Fruit fly (Drosophila melanogaster) whole organism, embryonic: ENCODE data around the gene spg.

Experiments
- Antp ChIP-seq: fragments of 200-800 bp; sonication (Bioruptor generic); optimal IDR thresholded peaks from 3 replicates; lab custom pipeline; 2016; ENCODE audit warnings: missing biosample characterization, missing genetic modification characterization
- BEAF-32 ChIP-seq: fragments of 200-800 bp; sonication (Bioruptor generic); optimal IDR thresholded peaks from 3 replicates; lab custom pipeline; 2017; ENCODE audit warnings: missing biosample characterization, missing genetic modification characterization, mild to moderate bottlenecking, moderate library complexity, missing genetic modification reagents
- CG10209 ChIP-seq: fragments of 200-800 bp; sonication (Bioruptor generic); optimal IDR thresholded peaks from 3 replicates; lab custom pipeline; 2017; ENCODE audit warnings: missing biosample characterization, mild to moderate bottlenecking, missing genetic modification characterization, missing genetic modification reagents
- CG10321 ChIP-seq: fragments of 200-800 bp; sonication (Bioruptor generic); IDR thresholded peaks from 2 replicates; pipeline ENCODE4 v1.3.6; 2022; ENCODE audit warnings: missing biosample characterization, missing genetic modification characterization
- CG11247 ChIP-seq: fragments of 200-800 bp; sonication (Bioruptor generic); IDR thresholded peaks from 2 replicates; pipeline ENCODE4 v1.3.6; 2022; ENCODE audit warnings: missing biosample characterization, missing genetic modification characterization
- CG11560 ChIP-seq: fragments of 200-800 bp; sonication (Bioruptor generic); IDR thresholded peaks from 3 replicates; pipeline ENCODE4 v1.3.6; 2022; ENCODE audit warnings: missing biosample characterization, missing genetic modification characterization
- CG14965 ChIP-seq: fragments of 200-800 bp; sonication (Bioruptor generic); optimal IDR thresholded peaks from 2 replicates; lab custom pipeline; 2016; ENCODE audit warnings: missing biosample characterization, missing genetic modification characterization, borderline replicate concordance
- CG15269 ChIP-seq: fragments of 200-800 bp; sonication (Bioruptor generic); optimal IDR thresholded peaks from 2 replicates; lab custom pipeline; 2018; ENCODE audit warnings: missing biosample characterization, mild to moderate bottlenecking, missing genetic modification characterization, moderate library complexity
- CG16863 ChIP-seq: fragments of 200-800 bp; sonication (Bioruptor generic); optimal IDR thresholded peaks from 3 replicates; lab custom pipeline; 2016; ENCODE audit warnings: missing biosample characterization, missing genetic modification characterization
- CG17328 ChIP-seq: fragments of 200-800 bp; sonication (Bioruptor generic); IDR thresholded peaks from 2 replicates; pipeline ENCODE4 v1.3.6; 2022; ENCODE audit warnings: missing biosample characterization, missing genetic modification characterization
- CG2202 ChIP-seq: fragments of 200-800 bp; sonication (Bioruptor generic); optimal IDR thresholded peaks from 2 replicates; lab custom pipeline; 2018; ENCODE audit warnings: missing biosample characterization, mild to moderate bottlenecking, missing genetic modification characterization
- CG2678 ChIP-seq: fragments of 200-800 bp; sonication (Bioruptor generic); optimal IDR thresholded peaks from 3 replicates; lab custom pipeline; 2019; ENCODE audit warnings: missing biosample characterization, mild to moderate bottlenecking, missing genetic modification characterization, moderate library complexity
- CG3065 ChIP-seq: fragments of 200-800 bp; sonication (Bioruptor generic); optimal IDR thresholded peaks from 2 replicates; lab custom pipeline; 2016; ENCODE audit warnings: missing biosample characterization, missing genetic modification characterization
- CG31388 ChIP-seq: fragments of 200-800 bp; sonication (Bioruptor generic); optimal IDR thresholded peaks from 2 replicates; lab custom pipeline; 2016; ENCODE audit warnings: missing biosample characterization, missing genetic modification characterization
- CG32772 ChIP-seq: fragments of 200-800 bp; sonication (Bioruptor generic); IDR thresholded peaks from 2 replicates; pipeline ENCODE4 v1.3.6; 2022; ENCODE audit warnings: missing biosample characterization, missing genetic modification characterization
- CG4328 ChIP-seq: fragments of 200-800 bp; sonication (Bioruptor generic); optimal IDR thresholded peaks from 3 replicates; lab custom pipeline; 2017; ENCODE audit warnings: missing biosample characterization, missing genetic modification reagents, missing genetic modification characterization
- CG5953 ChIP-seq: fragments of 200-800 bp; sonication (Bioruptor generic); IDR thresholded peaks from 2 replicates; pipeline ENCODE4 v1.3.6; 2022; ENCODE audit warnings: missing biosample characterization, missing genetic modification characterization
- CG6272 ChIP-seq: fragments of 200-800 bp; sonication (Bioruptor generic); IDR thresholded peaks from 2 replicates; pipeline ENCODE4 v1.3.6; 2022; ENCODE audit warnings: missing biosample characterization, missing genetic modification characterization
- CG8089 ChIP-seq: fragments of 200-800 bp; sonication (Bioruptor generic); optimal IDR thresholded peaks from 3 replicates; lab custom pipeline; 2016; ENCODE audit warnings: missing biosample characterization, missing genetic modification characterization
- Camta ChIP-seq: fragments of 200-800 bp; sonication (Bioruptor generic); optimal IDR thresholded peaks from 2 replicates; lab custom pipeline; 2016; ENCODE audit warnings: missing biosample characterization, missing genetic modification characterization
- Chrac-16 ChIP-seq: fragments of 200-800 bp; sonication (Bioruptor generic); optimal IDR thresholded peaks from 3 replicates; lab custom pipeline; 2016; ENCODE audit warnings: missing biosample characterization, missing genetic modification characterization
- D19B ChIP-seq: fragments of 200-800 bp; sonication (Bioruptor generic); optimal IDR thresholded peaks from 2 replicates; lab custom pipeline; 2017; ENCODE audit warnings: missing biosample characterization, mild to moderate bottlenecking, missing genetic modification characterization
- Dad ChIP-seq: fragments of 200-800 bp; sonication (Bioruptor generic); optimal IDR thresholded peaks from 3 replicates; lab custom pipeline; 2016; ENCODE audit warnings: missing biosample characterization, missing genetic modification characterization
- Dip2 ChIP-seq: fragments of 200-800 bp; sonication (Bioruptor generic); IDR thresholded peaks from 2 replicates; pipeline ENCODE4 v1.3.6; 2022; ENCODE audit warnings: missing biosample characterization, missing genetic modification characterization
- Ets65A ChIP-seq: fragments of 200-800 bp; sonication (Bioruptor generic); peaks from one replicate; lab custom pipeline; 2016; ENCODE audit warnings: missing biosample characterization, missing genetic modification characterization
- H15 ChIP-seq: fragments of 200-800 bp; sonication (Bioruptor generic); IDR thresholded peaks from 3 replicates; pipeline ENCODE4 v1.3.6; 2022; ENCODE audit warnings: missing biosample characterization, missing genetic modification characterization
- H2.0 ChIP-seq: fragments of 200-800 bp; sonication (Bioruptor generic); IDR thresholded peaks from 2 replicates; pipeline ENCODE4 v1.3.6; 2022; ENCODE audit warnings: missing biosample characterization, missing genetic modification characterization
- Hey ChIP-seq: fragments of 200-800 bp; sonication (Bioruptor generic); optimal IDR thresholded peaks from 3 replicates; lab custom pipeline; 2018; ENCODE audit warnings: missing biosample characterization, mild to moderate bottlenecking, missing genetic modification characterization
- Jarid2 ChIP-seq: fragments of 200-800 bp; sonication (Bioruptor generic); optimal IDR thresholded peaks from 3 replicates; lab custom pipeline; 2017; ENCODE audit warnings: mild to moderate bottlenecking, missing biosample characterization, missing genetic modification reagents, missing genetic modification characterization
- Lim3 ChIP-seq: fragments of 200-800 bp; sonication (Bioruptor generic); IDR thresholded peaks from 2 replicates; pipeline ENCODE4 v1.3.6; 2022; ENCODE audit warnings: missing biosample characterization, missing genetic modification characterization
- NC2α ChIP-seq: fragments of 200-800 bp; sonication (Bioruptor generic); optimal IDR thresholded peaks from 2 replicates; lab custom pipeline; 2016; ENCODE audit warnings: missing biosample characterization, missing genetic modification characterization
- Nf-YA ChIP-seq: fragments of 200-800 bp; sonication (Bioruptor generic); IDR thresholded peaks from 2 replicates; pipeline ENCODE4 v1.3.6; 2022; ENCODE audit warnings: missing biosample characterization, missing genetic modification characterization
- Ptx1 ChIP-seq: fragments of 200-800 bp; sonication (Bioruptor generic); IDR thresholded peaks from 2 replicates; pipeline ENCODE4 v1.3.6; 2022; ENCODE audit warnings: missing biosample characterization, missing genetic modification characterization
- Six4 ChIP-seq: fragments of 200-800 bp; sonication (Bioruptor generic); optimal IDR thresholded peaks from 2 replicates; lab custom pipeline; 2016; ENCODE audit warnings: missing biosample characterization, missing genetic modification characterization
- Taf1 ChIP-seq: fragments of 200-800 bp; sonication (Bioruptor generic); IDR thresholded peaks from 2 replicates; pipeline ENCODE4 v1.3.6; 2022; ENCODE audit warnings: missing biosample characterization, missing genetic modification characterization
- corto ChIP-seq: fragments of 200-800 bp; sonication (Bioruptor generic); optimal IDR thresholded peaks from 2 replicates; lab custom pipeline; 2016; ENCODE audit warnings: missing biosample characterization, mild to moderate bottlenecking, missing genetic modification characterization, moderate library complexity
- crp ChIP-seq, 2 experiments: fragments of 200-800 bp; sonication (Bioruptor generic); optimal IDR thresholded peaks; 2 replicates in 1 of 2; 3 replicates in 1 of 2; lab custom pipeline; 2017; ENCODE audit warnings: missing biosample characterization in 2 of 2, missing genetic modification characterization in 2 of 2, mild to moderate bottlenecking in 1 of 2, moderate library complexity in 1 of 2
- hbn ChIP-seq: fragments of 200-800 bp; sonication (Bioruptor generic); IDR thresholded peaks from 2 replicates; pipeline ENCODE4 v1.3.6; 2022; ENCODE audit warnings: missing biosample characterization, missing genetic modification characterization; ENCODE audit not compliant: partially characterized antibody
- her ChIP-seq: fragments of 200-800 bp; sonication (Bioruptor generic); optimal IDR thresholded peaks from 2 replicates; lab custom pipeline; 2016; ENCODE audit warnings: missing biosample characterization, missing genetic modification characterization
- nau ChIP-seq: fragments of 200-800 bp; sonication (Bioruptor generic); optimal IDR thresholded peaks from 3 replicates; lab custom pipeline; 2017; ENCODE audit warnings: missing biosample characterization, mild to moderate bottlenecking, missing genetic modification characterization, missing genetic modification reagents
- pb ChIP-seq: fragments of 200-800 bp; sonication (Bioruptor generic); optimal IDR thresholded peaks from 3 replicates; lab custom pipeline; 2016; ENCODE audit warnings: missing biosample characterization, missing genetic modification characterization
- pho ChIP-seq: fragments of 200-800 bp; sonication (Bioruptor generic); optimal IDR thresholded peaks from 2 replicates; lab custom pipeline; 2016; ENCODE audit warnings: missing biosample characterization, missing genetic modification characterization
- pum ChIP-seq: fragments of 200-800 bp; sonication (Bioruptor generic); optimal IDR thresholded peaks from 2 replicates; lab custom pipeline; 2016; ENCODE audit warnings: missing biosample characterization, missing genetic modification characterization
- ranshi ChIP-seq: fragments of 200-800 bp; sonication (Bioruptor generic); IDR thresholded peaks from 2 replicates; pipeline ENCODE4 v1.3.6; 2022; ENCODE audit warnings: missing biosample characterization, missing genetic modification characterization
- run ChIP-seq: fragments of 200-800 bp; sonication (Bioruptor generic); optimal IDR thresholded peaks from 3 replicates; lab custom pipeline; 2018; ENCODE audit warnings: missing biosample characterization, mild to moderate bottlenecking, missing genetic modification characterization
- slbo ChIP-seq: fragments of 200-800 bp; sonication (Bioruptor generic); IDR thresholded peaks from 2 replicates; pipeline ENCODE4 v1.3.6; 2022; ENCODE audit warnings: missing biosample characterization, missing genetic modification characterization
- sqz ChIP-seq: fragments of 200-800 bp; sonication (Bioruptor generic); optimal IDR thresholded peaks from 3 replicates; lab custom pipeline; 2018; ENCODE audit warnings: missing biosample characterization, mild to moderate bottlenecking, missing genetic modification characterization
- tll ChIP-seq, 2 experiments: fragments of 200-800 bp in 1 of 2; fragments of >200 bp in 1 of 2; sonication (Bioruptor generic) in 1 of 2; optimal IDR thresholded peaks; 2 replicates each; lab custom pipeline; 2017 to 2019; ENCODE audit warnings: missing biosample characterization in 2 of 2, missing genetic modification characterization in 2 of 2, mild to moderate bottlenecking in 1 of 2, moderate library complexity in 1 of 2
- unpg ChIP-seq: fragments of 200-800 bp; sonication (Bioruptor generic); optimal IDR thresholded peaks from 3 replicates; lab custom pipeline; 2018; ENCODE audit warnings: missing biosample characterization, mild to moderate bottlenecking, missing genetic modification characterization, moderate library complexity
- wek ChIP-seq: fragments of 200-800 bp; sonication (Bioruptor generic); optimal IDR thresholded peaks from 3 replicates; lab custom pipeline; 2018; ENCODE audit warnings: missing biosample characterization, mild to moderate bottlenecking, missing genetic modification characterization, moderate library complexity
- yki ChIP-seq: fragments of >200 bp; optimal IDR thresholded peaks from 3 replicates; lab custom pipeline; 2018
- zfh2 ChIP-seq: fragments of 200-800 bp; sonication (Bioruptor generic); optimal IDR thresholded peaks from 2 replicates; lab custom pipeline; 2016; ENCODE audit warnings: missing biosample characterization, missing genetic modification characterization

The spg gene

dm6 chr3R:28859058-28859526 lies 14.0 kb downstream of the spg start, which contains the start of gene Inx3 (continued):
- TF ChIP-seq corto (GFP tag; lab: Kevin White, UChicago) (no peak), slbo (GFP tag; lab: Robert Waterston, UW) (no peak), Six4 (GFP tag; lab: Kevin White, UChicago) (no peak), CG31388 (GFP tag; lab: Kevin White, UChicago) (no peak), Camta (GFP tag; lab: Kevin White, UChicago) (no peak), CG8089 (GFP tag; lab: Kevin White, UChicago) (no peak), CG5953 (GFP tag; lab: Robert Waterston, UW) (no peak), tll (GFP tag; optimal IDR thresholded peaks at IDR 0.05; lab: Kevin White, UChicago) (no peak), Ptx1 (GFP tag; lab: Robert Waterston, UW) (no peak), pho (GFP tag; lab: Kevin White, UChicago) (no peak), nau (GFP tag; lab: Kevin White, UChicago) (no peak), H15 (GFP tag; lab: Robert Waterston, UW) (no peak), CG11560 (tag; lab: Robert Waterston, UW) (no peak), wek (GFP tag; lab: Kevin White, UChicago) (peak; percentile 4), zfh2 (GFP tag; lab: Kevin White, UChicago) (no peak), CG2678 (peak; percentile 7), CG17328 (GFP tag; lab: Robert Waterston, UW) (0 out of 2 replicates have a peak, but pooled peaks have one; percentile 32), CG2202 (tag; lab: Kevin White, UChicago) (peak; percentile 13), CG10209 (GFP tag; lab: Kevin White, UChicago) (no peak), pum (no peak), Hey (tag; lab: Kevin White, UChicago) (no peak), Chrac-16 (GFP tag; lab: Kevin White, UChicago) (no peak), Ets65A (GFP tag; lab: Kevin White, UChicago) (no peak), D19B (GFP tag; lab: Kevin White, UChicago) (no peak), CG3065 (GFP tag; lab: Kevin White, UChicago) (no peak), NC2α (GFP tag; lab: Kevin White, UChicago) (no peak), CG4328 (GFP tag; lab: Kevin White, UChicago) (no peak), CG32772 (GFP tag; lab: Robert Waterston, UW) (no peak), CG14965 (GFP tag; lab: Kevin White, UChicago) (no peak), Dad (no peak), H2.0 (no peak), crp (GFP tag; optimal IDR thresholded peaks at IDR 0.05; lab: Kevin White, UChicago) (peak in 1 of 2 experiments; percentile 13), Taf1 (GFP tag; lab: Robert Waterston, UW) (no peak), Lim3 (GFP tag; lab: Robert Waterston, UW) (no peak), run (tag; lab: Kevin White, UChicago) (no peak), CG16863 (no peak), Jarid2 (GFP tag; lab: Kevin White, UChicago) (peak; percentile 89), unpg (GFP tag; lab: Kevin White, UChicago) (no peak), hbn (GFP tag; lab: Robert Waterston, UW) (peak; percentile 34; the same call in 1 of the 2 replicates), CG10321 (0 out of 2 replicates have a peak, but pooled peaks have one; percentile 5), pb (GFP tag; lab: Kevin White, UChicago) (no peak), Nf-YA (GFP tag; lab: Robert Waterston, UW) (no peak), Dip2 (no peak), her (GFP tag; lab: Kevin White, UChicago) (peak; percentile 37), ranshi (GFP tag; lab: Robert Waterston, UW) (no peak), yki (peak; percentile 31), CG6272 (no peak), CG11247 (GFP tag; lab: Robert Waterston, UW) (no peak), Antp (GFP tag; lab: Kevin White, UChicago) (no peak), CG15269 (no peak), sqz (GFP tag; lab: Kevin White, UChicago) (no peak), BEAF-32 (GFP tag; lab: Kevin White, UChicago) (no peak)
